Worm (Caenorhabditis elegans): ENCODE results near the gene F40E10.5.
A peak's percentile ranks its signal among the peaks of the same experiment; 100 is the strongest.

Gene F40E10.5

ce11 chrX:14736220-14736619 is 34.6 kb downstream of the F40E10.5 start:
- TF ChIP-seq T22C8.4 (GFP tag; IDR thresholded peaks at IDR 0.05) (no peak), ztf-23 (GFP tag; IDR thresholded peaks at IDR 0.05) (no peak), cog-1 (tag; optimal IDR thresholded peaks at IDR 0.05) (no peak), klf-2 (GFP tag; conservative IDR thresholded peaks at IDR 0.05) (no peak), tab-1 (GFP tag; IDR thresholded peaks at IDR 0.05) (no peak), flt-1 (GFP tag; IDR thresholded peaks at IDR 0.05) (no peak), ztf-29 (GFP tag; IDR thresholded peaks at IDR 0.05) (no peak), ref-1 (GFP tag; conservative IDR thresholded peaks at IDR 0.05) (no peak), med-1 (GFP tag; optimal IDR thresholded peaks at IDR 0.05; ENCODE audit: insufficient read depth) (no peak)

- no peak for TF ChIP-seq flt-1 (GFP tag; IDR thresholded peaks at IDR 0.05)
- no peak for TF ChIP-seq ztf-29 (GFP tag; IDR thresholded peaks at IDR 0.05)
- no peak for TF ChIP-seq tab-1 (GFP tag; IDR thresholded peaks at IDR 0.05)
- TF ChIP-seq cog-1 (tag; optimal IDR thresholded peaks at IDR 0.05): no peak
- no peak for TF ChIP-seq med-1 (GFP tag; optimal IDR thresholded peaks at IDR 0.05; ENCODE audit: insufficient read depth)
- TF ChIP-seq klf-2 (GFP tag; conservative IDR thresholded peaks at IDR 0.05): no peak
- TF ChIP-seq ztf-23 (GFP tag; IDR thresholded peaks at IDR 0.05): no peak
- no peak for TF ChIP-seq ref-1 (GFP tag; conservative IDR thresholded peaks at IDR 0.05)
- TF ChIP-seq T22C8.4 (GFP tag; IDR thresholded peaks at IDR 0.05): no peak
These were observed 35.5 kb downstream of the F40E10.5 start for ce11 chrX:14736955-14737621.

- TF ChIP-seq tab-1 (GFP tag; IDR thresholded peaks at IDR 0.05) (no peak), cog-1 (tag; optimal IDR thresholded peaks at IDR 0.05) (no peak), flt-1 (GFP tag; IDR thresholded peaks at IDR 0.05) (no peak), klf-2 (GFP tag; conservative IDR thresholded peaks at IDR 0.05) (no peak), ztf-29 (GFP tag; IDR thresholded peaks at IDR 0.05) (no peak), med-1 (GFP tag; optimal IDR thresholded peaks at IDR 0.05; ENCODE audit: insufficient read depth) (no peak), T22C8.4 (GFP tag; IDR thresholded peaks at IDR 0.05) (no peak), ztf-23 (GFP tag; IDR thresholded peaks at IDR 0.05) (no peak), ref-1 (GFP tag; conservative IDR thresholded peaks at IDR 0.05) (no peak)
These were observed 36.0 kb downstream of the F40E10.5 start for ce11 chrX:14737623-14738022.

DNA sequence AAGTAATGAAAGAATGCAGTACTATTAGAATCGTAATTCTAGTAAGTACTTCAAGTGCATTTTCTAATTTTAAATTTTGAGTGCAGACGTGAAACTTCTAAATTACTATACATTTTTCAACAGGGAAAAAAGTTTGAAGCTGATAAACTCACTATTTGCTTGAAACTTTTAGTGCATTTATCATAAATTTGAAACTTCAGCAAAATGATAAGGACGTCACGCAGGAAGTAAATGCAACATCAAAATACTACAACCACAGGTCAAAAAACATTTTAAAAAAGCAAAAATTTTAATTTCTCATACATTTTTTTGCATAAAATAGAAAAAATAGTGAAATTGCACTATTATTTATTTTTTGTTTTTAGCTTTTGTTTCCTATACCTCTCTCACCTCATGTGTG is 37.9 kb downstream of the F40E10.5 start:
- TF ChIP-seq ztf-23 (GFP tag; IDR thresholded peaks at IDR 0.05): no peak
- TF ChIP-seq klf-2 (GFP tag; conservative IDR thresholded peaks at IDR 0.05): no peak
- TF ChIP-seq ztf-29 (GFP tag; IDR thresholded peaks at IDR 0.05): no peak
- TF ChIP-seq tab-1 (GFP tag; IDR thresholded peaks at IDR 0.05): no peak
- TF ChIP-seq med-1 (GFP tag; optimal IDR thresholded peaks at IDR 0.05; ENCODE audit: insufficient read depth): no peak
- no peak for TF ChIP-seq flt-1 (GFP tag; IDR thresholded peaks at IDR 0.05)
- TF ChIP-seq ref-1 (GFP tag; conservative IDR thresholded peaks at IDR 0.05): no peak
- no peak for TF ChIP-seq cog-1 (tag; optimal IDR thresholded peaks at IDR 0.05)
- no peak for TF ChIP-seq T22C8.4 (GFP tag; IDR thresholded peaks at IDR 0.05)

DNA sequence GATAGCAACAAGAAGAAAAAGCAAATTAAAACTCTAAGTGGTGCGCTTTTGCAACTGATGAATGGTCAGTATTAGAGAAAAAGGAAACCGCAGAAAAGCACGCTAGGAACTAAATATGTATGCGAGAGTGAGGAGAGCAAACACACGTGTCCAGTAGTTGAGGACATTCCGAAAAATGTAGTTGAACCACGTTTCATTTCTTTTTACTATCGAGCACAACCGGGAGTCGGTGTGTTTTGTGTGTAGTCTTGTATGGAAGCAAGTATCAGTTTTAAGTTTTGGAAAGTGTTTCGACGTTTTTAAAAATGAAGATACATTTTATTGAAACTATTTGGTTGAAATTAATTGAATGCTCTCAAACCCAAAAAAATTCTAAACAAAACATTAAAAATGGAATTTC is 38.4 kb downstream of the F40E10.5 start, which contains the start of gene C05G5.1:
Gene C05G5.1 (minus strand): TSS at position 101 of the 400 bp plus-strand sequence.
- TF ChIP-seq ztf-23 (GFP tag; IDR thresholded peaks at IDR 0.05): no peak
- TF ChIP-seq ztf-29 (GFP tag; IDR thresholded peaks at IDR 0.05): no peak
- TF ChIP-seq ref-1 (GFP tag; conservative IDR thresholded peaks at IDR 0.05): no peak
- no peak for TF ChIP-seq tab-1 (GFP tag; IDR thresholded peaks at IDR 0.05)
- no peak for TF ChIP-seq klf-2 (GFP tag; conservative IDR thresholded peaks at IDR 0.05)

DNA sequence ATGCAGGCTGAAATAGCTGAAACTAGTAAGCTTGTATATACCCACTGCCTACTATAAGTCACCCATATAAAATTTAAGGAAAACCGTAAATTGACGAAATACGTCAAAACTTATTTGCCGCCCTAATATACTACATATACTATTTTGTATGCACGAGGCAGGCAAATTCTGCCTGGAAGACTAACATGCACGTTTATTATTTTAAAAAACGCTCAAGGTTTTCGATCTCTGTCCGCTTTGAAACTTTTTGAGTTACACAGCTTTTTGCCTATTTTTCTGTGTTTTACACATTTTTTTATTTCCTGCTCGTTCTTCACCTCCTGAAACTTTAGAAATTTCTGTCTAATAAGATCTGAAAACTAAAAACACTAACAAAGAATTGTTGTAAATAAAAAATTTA is 41.6 kb downstream of the F40E10.5 start:
- TF ChIP-seq tab-1 (GFP tag; IDR thresholded peaks at IDR 0.05) (no peak), med-1 (GFP tag; optimal IDR thresholded peaks at IDR 0.05; ENCODE audit: insufficient read depth) (no peak), ztf-23 (GFP tag; IDR thresholded peaks at IDR 0.05) (no peak), T22C8.4 (GFP tag; IDR thresholded peaks at IDR 0.05) (no peak), klf-2 (GFP tag; conservative IDR thresholded peaks at IDR 0.05) (no peak), flt-1 (GFP tag; IDR thresholded peaks at IDR 0.05) (no peak), cog-1 (tag; optimal IDR thresholded peaks at IDR 0.05) (no peak), ref-1 (GFP tag; conservative IDR thresholded peaks at IDR 0.05) (no peak), ztf-29 (GFP tag; IDR thresholded peaks at IDR 0.05) (no peak)

DNA sequence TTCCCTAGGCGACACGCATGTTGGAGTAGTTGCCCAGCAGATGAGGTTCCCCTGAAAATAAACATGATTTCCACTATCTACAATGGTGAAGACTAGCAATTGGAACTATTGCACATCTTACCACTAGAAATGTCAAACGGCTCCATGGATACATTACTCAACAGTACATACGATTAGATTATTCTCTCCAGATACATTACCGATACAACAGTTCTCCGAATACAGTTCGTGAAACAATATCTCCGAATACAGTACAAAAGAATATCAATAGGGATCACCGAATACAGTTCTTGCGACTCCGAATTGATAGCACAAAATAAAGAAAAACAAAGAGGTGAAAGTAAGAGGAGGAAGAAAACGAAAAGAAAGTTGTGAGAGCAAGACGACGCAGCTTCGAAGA is 42.2 kb downstream of the F40E10.5 start, which contains the start of gene C05G5.7:
Gene C05G5.7 (minus strand): TSS at position 1 of the 400 bp plus-strand sequence.
- TF ChIP-seq med-1 (GFP tag; optimal IDR thresholded peaks at IDR 0.05; ENCODE audit: insufficient read depth) (no peak), cog-1 (tag; optimal IDR thresholded peaks at IDR 0.05) (no peak), tab-1 (GFP tag; IDR thresholded peaks at IDR 0.05) (no peak), T22C8.4 (GFP tag; IDR thresholded peaks at IDR 0.05) (no peak), klf-2 (GFP tag; conservative IDR thresholded peaks at IDR 0.05) (no peak), flt-1 (GFP tag; IDR thresholded peaks at IDR 0.05) (no peak), ztf-23 (GFP tag; IDR thresholded peaks at IDR 0.05) (no peak), ref-1 (GFP tag; conservative IDR thresholded peaks at IDR 0.05) (no peak), ztf-29 (GFP tag; IDR thresholded peaks at IDR 0.05) (no peak)

DNA sequence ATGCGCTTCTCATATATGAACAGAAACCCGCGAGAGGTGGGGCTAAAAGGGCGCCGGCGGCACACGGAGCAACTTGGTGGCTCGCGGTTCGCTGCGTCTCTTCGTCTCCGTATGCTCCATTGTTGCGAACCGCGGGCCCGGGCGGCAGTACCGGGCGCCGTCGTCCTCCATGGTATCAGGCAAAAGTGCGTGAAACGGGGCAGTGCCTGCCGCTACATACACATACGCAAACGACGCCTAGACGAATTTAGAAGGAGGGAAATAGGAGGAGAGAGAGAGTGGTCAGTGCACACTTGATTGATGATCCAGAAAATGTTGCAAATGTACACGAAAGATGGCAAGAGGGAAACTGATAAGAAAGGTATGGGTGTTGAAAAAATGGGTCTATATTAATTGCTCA is 42.9 kb downstream of the F40E10.5 start:
- TF ChIP-seq ztf-29 (GFP tag; IDR thresholded peaks at IDR 0.05) (no peak), ztf-23 (GFP tag; IDR thresholded peaks at IDR 0.05) (0 out of 2 replicates have a peak, but pooled peaks have one; percentile 24)

ce11 chrX:14745218-14745617 is 43.6 kb downstream of the F40E10.5 start:
- TF ChIP-seq ref-1 (GFP tag; conservative IDR thresholded peaks at IDR 0.05) (no peak), ztf-29 (GFP tag; IDR thresholded peaks at IDR 0.05) (no peak), tab-1 (GFP tag; IDR thresholded peaks at IDR 0.05) (no peak), T22C8.4 (GFP tag; IDR thresholded peaks at IDR 0.05) (no peak), cog-1 (tag; optimal IDR thresholded peaks at IDR 0.05) (no peak), klf-2 (GFP tag; conservative IDR thresholded peaks at IDR 0.05) (no peak), med-1 (GFP tag; optimal IDR thresholded peaks at IDR 0.05; ENCODE audit: insufficient read depth) (no peak), flt-1 (GFP tag; IDR thresholded peaks at IDR 0.05) (no peak), ztf-23 (GFP tag; IDR thresholded peaks at IDR 0.05) (no peak)

DNA sequence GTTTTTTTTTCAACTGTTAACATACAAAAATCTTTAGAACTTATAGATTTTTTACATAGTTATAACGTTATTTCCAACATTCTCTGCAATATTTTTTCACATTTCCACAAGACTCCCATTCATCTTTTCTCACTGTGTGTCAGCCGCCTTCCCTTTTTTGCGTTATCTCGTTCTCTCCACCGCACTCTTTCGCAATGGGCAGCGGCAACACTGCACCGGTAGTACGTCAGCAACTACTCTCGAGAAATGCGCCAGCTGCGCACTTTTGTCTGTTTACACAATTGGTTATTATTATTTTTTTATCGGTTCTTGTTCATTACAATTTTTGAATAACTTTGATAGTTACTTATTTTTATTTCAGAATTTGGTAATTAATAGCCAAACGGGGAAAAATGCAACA is 45.4 kb downstream of the F40E10.5 start, which contains the start of gene C05G5.2:
Gene C05G5.2 (plus strand): TSS at position 356 of the 400 bp plus-strand sequence.
- TF ChIP-seq ztf-23 (GFP tag; IDR thresholded peaks at IDR 0.05) (no peak), flt-1 (GFP tag; IDR thresholded peaks at IDR 0.05) (peak; percentile 70; the same call in 1 of the 2 replicates), ref-1 (GFP tag; conservative IDR thresholded peaks at IDR 0.05) (no peak), cog-1 (tag; optimal IDR thresholded peaks at IDR 0.05) (peak; percentile 61)

Data from whole organism, midembryonic.